Fruit fly (Drosophila melanogaster): ENCODE data around the gene wdb.

DNA sequence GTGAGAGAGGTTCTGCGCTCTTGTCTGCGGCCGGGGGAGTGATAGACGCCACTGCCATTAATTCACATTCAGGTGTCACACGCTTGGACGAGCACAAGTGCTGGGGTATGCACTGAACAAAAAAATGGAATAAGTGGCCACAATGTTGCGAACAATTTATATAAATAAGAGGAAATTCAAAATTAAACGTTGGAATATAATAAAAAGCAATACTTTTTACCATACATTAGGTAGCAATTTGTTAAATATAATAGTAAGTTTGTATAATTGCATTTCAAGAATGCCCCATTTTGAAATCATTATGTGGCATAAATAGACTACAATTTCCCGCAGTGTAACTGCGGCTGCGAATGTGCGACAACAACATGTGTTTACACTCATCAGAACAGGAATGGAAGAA, 62.2 kb downstream of the wdb start:
- no peak for TF ChIP-seq psq (optimal IDR thresholded peaks at IDR 0.05)
- no peak for TF ChIP-seq h (optimal IDR thresholded peaks at IDR 0.05)
- no peak for TF ChIP-seq ttk (optimal IDR thresholded peaks at IDR 0.05)
- TF ChIP-seq insv (optimal IDR thresholded peaks at IDR 0.05), result no peak
- TF ChIP-seq Myc (optimal IDR thresholded peaks at IDR 0.05), result no peak
